Worm (Caenorhabditis elegans) whole organism, L4/young adult: Measurements from ENCODE around the gene aptf-1.

Experiments
- W03F9.2 ChIP-seq: fragments of 150-350 bp; optimal IDR thresholded peaks from 2 replicates; lab custom pipeline; 2014; ENCODE audit warnings: missing biosample characterization, missing genetic modification characterization
- dao-5 ChIP-seq: sonication (generic microtip); optimal IDR thresholded peaks from 2 replicates; lab custom pipeline; 2016; ENCODE audit warnings: missing genotype, missing genetic modification characterization, moderate library complexity, missing compliant biosample characterization
- him-1 ChIP-seq: sonication (generic microtip); optimal IDR thresholded peaks from 2 replicates; lab custom pipeline; 2016; ENCODE audit warnings: missing genotype, missing genetic modification reagents, missing genetic modification characterization, missing compliant biosample characterization

ce11 chrII:6409098-6409497 lies 45.7 kb upstream of the aptf-1 start:
- TF ChIP-seq dao-5 (tag; lab: Kevin White, UChicago) (no peak), W03F9.2 (tag; lab: Kevin White, UChicago) (no peak), him-1 (tag; lab: Kevin White, UChicago) (no peak)
